Fruit fly (Drosophila melanogaster): ENCODE measurements around the gene Zmynd8.

Zmynd8 gene

DNA sequence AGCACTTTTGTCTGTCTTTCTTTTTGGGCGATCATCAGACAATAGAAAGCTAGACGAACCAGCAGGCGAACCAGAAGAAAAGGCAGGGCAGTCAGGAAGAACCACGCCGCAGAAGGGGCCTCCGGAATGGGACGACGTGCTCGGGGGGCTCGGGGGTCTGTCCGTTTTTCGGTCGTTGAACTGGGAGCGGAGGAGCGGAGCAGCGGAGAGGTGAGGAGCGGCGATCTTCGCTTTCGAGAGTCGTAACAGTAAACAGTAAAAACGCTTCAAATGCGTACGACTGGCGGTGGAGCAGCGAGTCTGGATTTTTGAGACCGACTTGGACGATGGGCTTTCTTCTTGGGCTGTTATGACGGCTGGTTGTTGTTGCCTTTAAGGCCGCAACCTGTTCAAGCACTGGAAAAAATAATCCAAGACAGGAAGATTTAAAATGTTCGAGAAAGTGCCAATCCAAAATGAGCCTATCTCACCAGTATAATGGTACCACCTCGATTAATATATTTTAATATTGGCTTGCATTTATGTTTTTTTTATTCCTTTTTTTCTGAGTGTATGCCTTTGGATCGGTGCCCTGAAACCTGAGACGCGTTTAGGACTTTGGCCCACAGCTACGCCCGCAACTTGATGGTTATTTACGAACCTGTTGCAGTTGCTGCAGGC, 17.6 kb downstream of the Zmynd8 start (continued):
- TF ChIP-seq HmgZ (tag; optimal IDR thresholded peaks at IDR 0.05): peak; percentile 66
- TF ChIP-seq CG5245 (GFP tag; optimal IDR thresholded peaks at IDR 0.05): peak; percentile 92
- peak; percentile 40 for TF ChIP-seq CG10543 (GFP tag; optimal IDR thresholded peaks at IDR 0.05)
- no peak for TF ChIP-seq vnd (GFP tag; IDR thresholded peaks at IDR 0.05; ENCODE audit: partially characterized antibody)
- peak; percentile 78 for TF ChIP-seq gcm2 (GFP tag; optimal IDR thresholded peaks at IDR 0.05)
- no peak for TF ChIP-seq vfl (GFP tag; optimal IDR thresholded peaks at IDR 0.05)
- peak; percentile 91 for TF ChIP-seq ttk (GFP tag; IDR thresholded peaks at IDR 0.05)
- peak; percentile 88 for TF ChIP-seq CG2678 (tag; optimal IDR thresholded peaks at IDR 0.05)
- TF ChIP-seq CG15073 (GFP tag; optimal IDR thresholded peaks at IDR 0.05): peak; percentile 70
- TF ChIP-seq pzg (GFP tag; optimal IDR thresholded peaks at IDR 0.05): no peak
- no peak for TF ChIP-seq Tbp (GFP tag; optimal IDR thresholded peaks at IDR 0.05)
- TF ChIP-seq Sox102F (GFP tag; optimal IDR thresholded peaks at IDR 0.05): peak; percentile 92
- no peak for TF ChIP-seq corto (GFP tag; optimal IDR thresholded peaks at IDR 0.05)
- TF ChIP-seq CG10366 (GFP tag; IDR thresholded peaks at IDR 0.05): peak; percentile 79
- peak; percentile 91 for TF ChIP-seq ATbp (GFP tag; optimal IDR thresholded peaks at IDR 0.05)
- TF ChIP-seq CG18262 (tag; optimal IDR thresholded peaks at IDR 0.05): peak; percentile 95
- peak; percentile 6 for TF ChIP-seq Hmr (GFP tag; optimal IDR thresholded peaks at IDR 0.05)
- TF ChIP-seq CG1792 (GFP tag; optimal IDR thresholded peaks at IDR 0.05): peak; percentile 63
- TF ChIP-seq fd64A (GFP tag; optimal IDR thresholded peaks at IDR 0.05): peak; percentile 93
- TF ChIP-seq toy (GFP tag; IDR thresholded peaks at IDR 0.05): no peak
- TF ChIP-seq Lhr (GFP tag; optimal IDR thresholded peaks at IDR 0.05): peak; percentile 91
- peak; percentile 71 for TF ChIP-seq Fer3 (tag; optimal IDR thresholded peaks at IDR 0.05)
- peak; percentile 91 for TF ChIP-seq CG16863 (GFP tag; optimal IDR thresholded peaks at IDR 0.05)
- peak; percentile 92 for TF ChIP-seq CG10431 (GFP tag; optimal IDR thresholded peaks at IDR 0.05)
- TF ChIP-seq CG32532 (GFP tag; IDR thresholded peaks at IDR 0.05): peak; percentile 46; the same call in 1 of the 2 replicates
- TF ChIP-seq CG10267 (tag; optimal IDR thresholded peaks at IDR 0.05): peak; percentile 87
- no peak for TF ChIP-seq ham (GFP tag; IDR thresholded peaks at IDR 0.05)
- peak; percentile 55; the same call in 1 of the 3 replicates for TF ChIP-seq jigr1 (GFP tag; IDR thresholded peaks at IDR 0.05)
- TF ChIP-seq PHDP (tag; optimal IDR thresholded peaks at IDR 0.05): peak; percentile 78
- no peak for TF ChIP-seq CG7963 (GFP tag; IDR thresholded peaks at IDR 0.05; ENCODE audit: partially characterized antibody)
- peak; percentile 25 for TF ChIP-seq Sry-δ (GFP tag; optimal IDR thresholded peaks at IDR 0.05)
- TF ChIP-seq CG17912 (GFP tag; optimal IDR thresholded peaks at IDR 0.05): no peak
- TF ChIP-seq bowl (GFP tag; IDR thresholded peaks at IDR 0.05): no peak
- peak; percentile 90 for TF ChIP-seq Oli (tag; optimal IDR thresholded peaks at IDR 0.05)
- TF ChIP-seq shn (GFP tag; optimal IDR thresholded peaks at IDR 0.05): peak; percentile 72
- TF ChIP-seq zf30C (GFP tag; optimal IDR thresholded peaks at IDR 0.05): peak; percentile 79
- TF ChIP-seq CG34224 (GFP tag; IDR thresholded peaks at IDR 0.05; ENCODE audit: partially characterized antibody): no peak
- TF ChIP-seq Ptx1 (GFP tag; IDR thresholded peaks at IDR 0.05): peak; percentile 65
- TF ChIP-seq gsb (GFP tag; IDR thresholded peaks at IDR 0.05): no peak
- no peak for TF ChIP-seq Oaz (GFP tag; IDR thresholded peaks at IDR 0.05)
- peak; percentile 46; the same call in 1 of the 2 replicates for TF ChIP-seq NFAT (GFP tag; IDR thresholded peaks at IDR 0.05)
- TF ChIP-seq mld (GFP tag; IDR thresholded peaks at IDR 0.05; ENCODE audit: partially characterized antibody): no peak
- no peak for TF ChIP-seq gfzf (GFP tag; optimal IDR thresholded peaks at IDR 0.05)
- TF ChIP-seq Xrp1 (GFP tag; IDR thresholded peaks at IDR 0.05): peak; percentile 95
- TF ChIP-seq CG12155 (GFP tag; optimal IDR thresholded peaks at IDR 0.05): peak; percentile 76
- peak; percentile 0 for TF ChIP-seq Hey (tag; optimal IDR thresholded peaks at IDR 0.05)
- TF ChIP-seq CG30020 (tag; optimal IDR thresholded peaks at IDR 0.05): peak; percentile 70
- TF ChIP-seq CG6689 (GFP tag; IDR thresholded peaks at IDR 0.05): peak; percentile 86
- peak; percentile 84 for TF ChIP-seq CG11398 (GFP tag; optimal IDR thresholded peaks at IDR 0.05)
- TF ChIP-seq CG7786 (GFP tag; optimal IDR thresholded peaks at IDR 0.05): peak; percentile 72

Measured in whole organism, embryonic.